Worm (Caenorhabditis elegans): ENCODE measurements around the gene fln-2.

DNA sequence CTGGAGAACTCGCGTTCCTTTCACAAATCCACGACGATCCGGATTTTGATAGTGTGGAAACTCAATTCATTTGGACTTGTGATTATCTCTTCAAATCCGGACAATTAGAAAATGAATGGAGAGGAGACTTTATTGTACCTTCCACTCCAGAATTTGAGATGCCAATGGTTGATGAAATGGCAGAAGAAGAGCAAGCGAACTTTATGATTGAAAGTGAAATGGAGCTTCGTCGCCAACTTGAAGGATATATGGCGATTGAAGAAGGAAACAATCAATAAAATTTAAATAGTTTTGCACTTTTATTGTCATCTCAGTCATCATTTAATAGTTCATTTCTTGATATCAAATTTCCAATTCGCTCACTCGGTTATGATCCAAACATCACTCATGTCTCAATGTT, 8.8 kb upstream of the fln-2 start:
- TF ChIP-seq nhr-11 (tag; optimal IDR thresholded peaks at IDR 0.05) (no peak), ztf-11 (tag; optimal IDR thresholded peaks at IDR 0.05) (no peak), ZK546.5 (tag; optimal IDR thresholded peaks at IDR 0.05) (no peak), lin-13 (GFP tag; optimal IDR thresholded peaks at IDR 0.05) (no peak), dmd-6 (GFP tag; IDR thresholded peaks at IDR 0.05) (no peak), Y75B8A.6 (GFP tag; IDR thresholded peaks at IDR 0.05) (no peak), aly-2 (tag; optimal IDR thresholded peaks at IDR 0.05) (no peak), lsy-2 (tag; optimal IDR thresholded peaks at IDR 0.05) (no peak)
